Fruit fly (Drosophila melanogaster): ENCODE results near the gene indra.

Gene indra

dm6 chr3L:1295693-1296092, 46.5 kb downstream of the indra start, which contains the start of gene Rabex-5 (continued):
- TF ChIP-seq Optix (GFP tag; IDR thresholded peaks at IDR 0.05) (no peak), trem (tag; optimal IDR thresholded peaks at IDR 0.05) (peak; percentile 52), CG2889 (GFP tag; IDR thresholded peaks at IDR 0.05) (no peak), CG6272 (GFP tag; IDR thresholded peaks at IDR 0.05) (no peak), CG4360 (GFP tag; IDR thresholded peaks at IDR 0.05) (no peak), CG2129 (GFP tag; IDR thresholded peaks at IDR 0.05; ENCODE audit: partially characterized antibody) (peak; percentile 41; the same call in 1 of the 2 replicates), CG9609 (GFP tag; optimal IDR thresholded peaks at IDR 0.05) (no peak), CoRest (tag; optimal IDR thresholded peaks at IDR 0.05) (peak; percentile 94), TFAM (GFP tag; optimal IDR thresholded peaks at IDR 0.05) (no peak), emc (GFP tag; optimal IDR thresholded peaks at IDR 0.05) (no peak), CG7357 (GFP tag; IDR thresholded peaks at IDR 0.05) (no peak), CG1529 (GFP tag; optimal IDR thresholded peaks at IDR 0.05) (no peak), CG13775 (GFP tag; optimal IDR thresholded peaks at IDR 0.05) (no peak), Doc3 (GFP tag; IDR thresholded peaks at IDR 0.05; ENCODE audit: partially characterized antibody) (peak; percentile 67), vfl (GFP tag; optimal IDR thresholded peaks at IDR 0.05) (peak; percentile 7), hkb (optimal IDR thresholded peaks at IDR 0.05) (no peak), hkb (GFP tag; IDR thresholded peaks at IDR 0.05) (no peak), gce (GFP tag; IDR thresholded peaks at IDR 0.05) (no peak), CG17829 (tag; optimal IDR thresholded peaks at IDR 0.05) (peak; percentile 48), CG15269 (tag; optimal IDR thresholded peaks at IDR 0.05) (no peak), E2f2 (GFP tag; IDR thresholded peaks at IDR 0.05) (peak; percentile 74), cwo (GFP tag; optimal IDR thresholded peaks at IDR 0.05) (no peak), Opbp (GFP tag; IDR thresholded peaks at IDR 0.05; ENCODE audit: partially characterized antibody) (peak; percentile 89), Camta (GFP tag; optimal IDR thresholded peaks at IDR 0.05) (no peak), Bdp1 (GFP tag; optimal IDR thresholded peaks at IDR 0.05) (no peak), HLH3B (GFP tag; IDR thresholded peaks at IDR 0.05) (0 out of 2 replicates have a peak, but pooled peaks have one; percentile 22), pfk (GFP tag; optimal IDR thresholded peaks at IDR 0.05) (no peak), gro (GFP tag; optimal IDR thresholded peaks at IDR 0.05) (no peak), dm (GFP tag; optimal IDR thresholded peaks at IDR 0.05) (no peak), ham (GFP tag; IDR thresholded peaks at IDR 0.05) (no peak), Max (GFP tag; optimal IDR thresholded peaks at IDR 0.05) (peak; percentile 49), NC2β (GFP tag; optimal IDR thresholded peaks at IDR 0.05) (peak; percentile 50), GATAe (GFP tag; conservative IDR thresholded peaks at IDR 0.05) (no peak), Meics (GFP tag; optimal IDR thresholded peaks at IDR 0.05) (peak; percentile 14), Lim3 (GFP tag; IDR thresholded peaks at IDR 0.05) (no peak), ase (GFP tag; IDR thresholded peaks at IDR 0.05) (no peak), ato (GFP tag; IDR thresholded peaks at IDR 0.05; ENCODE audit: partially characterized antibody) (peak; percentile 68), kay (GFP tag; optimal IDR thresholded peaks at IDR 0.05) (no peak), Oli (tag; optimal IDR thresholded peaks at IDR 0.05) (no peak), nau (GFP tag; optimal IDR thresholded peaks at IDR 0.05) (no peak), CG16813 (GFP tag; IDR thresholded peaks at IDR 0.05; ENCODE audit: partially characterized antibody) (peak; percentile 80), seq (GFP tag; IDR thresholded peaks at IDR 0.05) (no peak), CG30431 (GFP tag; optimal IDR thresholded peaks at IDR 0.05) (no peak), rib (GFP tag; IDR thresholded peaks at IDR 0.05) (no peak), CG1602 (GFP tag; optimal IDR thresholded peaks at IDR 0.05) (no peak), Spps (tag; optimal IDR thresholded peaks at IDR 0.05) (no peak), Mrtf (GFP tag; IDR thresholded peaks at IDR 0.05) (no peak), Trl (optimal IDR thresholded peaks at IDR 0.05) (no peak), Trl (GFP tag; optimal IDR thresholded peaks at IDR 0.05) (peak; percentile 15), vvl (GFP tag; IDR thresholded peaks at IDR 0.05) (peak; percentile 65; the same call in 1 of the 2 replicates), sd (tag; optimal IDR thresholded peaks at IDR 0.05) (no peak), Deaf1 (tag; optimal IDR thresholded peaks at IDR 0.05) (no peak), CG30403 (GFP tag; optimal IDR thresholded peaks at IDR 0.05) (peak; percentile 41)

Data from whole organism, embryonic.